Worm (Caenorhabditis elegans) whole organism, L2 larva: ENCODE data around the gene frm-10.
A peak's percentile ranks its signal among the peaks of the same experiment; 100 is the strongest.

Experiments
- C34F6.9 ChIP-seq: fragments of 150-350 bp; optimal IDR thresholded peaks from 2 replicates; lab custom pipeline; 2014; ENCODE audit warnings: missing biosample characterization, missing genetic modification characterization
- F13H6.1 ChIP-seq: sonication (generic microtip); optimal IDR thresholded peaks from 2 replicates; lab custom pipeline; 2016; ENCODE audit warnings: missing genetic modification characterization, missing compliant biosample characterization
- Y55F3AM.14 ChIP-seq: fragments of 200-800 bp; sonication (Bioruptor generic); optimal IDR thresholded peaks from 2 replicates; lab custom pipeline; 2018; ENCODE audit warnings: mild to moderate bottlenecking, missing genetic modification characterization, missing compliant biosample characterization
- alr-1 ChIP-seq: fragments of 150-350 bp; optimal IDR thresholded peaks from 2 replicates; lab custom pipeline; 2014; ENCODE audit warnings: missing biosample characterization, missing genetic modification characterization
- aly-2 ChIP-seq: fragments of 150-350 bp; optimal IDR thresholded peaks from 2 replicates; lab custom pipeline; 2014; ENCODE audit warnings: missing biosample characterization, missing genetic modification characterization
- ama-1 ChIP-seq: fragments of 150-350 bp; optimal IDR thresholded peaks from 2 replicates; lab custom pipeline; 2018; ENCODE audit warnings: inconsistent platforms
- blmp-1 ChIP-seq: sonication (generic microtip); optimal IDR thresholded peaks from 2 replicates; lab custom pipeline; 2017; ENCODE audit warnings: missing genetic modification characterization, mild to moderate bottlenecking, missing compliant biosample characterization, antibody characterized with exemption, moderate library complexity; ENCODE audit not compliant: insufficient read depth
- ceh-82 ChIP-seq: fragments of 150-350 bp; optimal IDR thresholded peaks from 2 replicates; lab custom pipeline; 2014; ENCODE audit warnings: missing biosample characterization, missing genetic modification characterization
- crh-2 ChIP-seq: sonication (generic microtip); optimal IDR thresholded peaks from 2 replicates; lab custom pipeline; 2017; ENCODE audit warnings: missing biosample characterization, missing genetic modification characterization
- dmd-4 ChIP-seq: sonication (generic microtip); optimal IDR thresholded peaks from 2 replicates; lab custom pipeline; 2017; ENCODE audit warnings: missing biosample characterization, missing genetic modification characterization
- egl-27 ChIP-seq: sonication (generic microtip); optimal IDR thresholded peaks from 3 replicates; lab custom pipeline; 2017; ENCODE audit warnings: missing biosample characterization, missing genetic modification reagents, missing genetic modification characterization
- elt-1 ChIP-seq: fragments of 150-350 bp; optimal IDR thresholded peaks from 2 replicates; lab custom pipeline; 2014; ENCODE audit warnings: missing biosample characterization, missing genetic modification characterization
- elt-3 ChIP-seq: sonication (generic microtip); optimal IDR thresholded peaks from 2 replicates; lab custom pipeline; 2017; ENCODE audit warnings: missing biosample characterization, missing genetic modification characterization
- gmeb-1 ChIP-seq: fragments of 150-350 bp; optimal IDR thresholded peaks from 2 replicates; lab custom pipeline; 2014; ENCODE audit warnings: missing biosample characterization, missing genetic modification characterization
- lin-11 ChIP-seq: fragments of 150-350 bp; sonication (generic microtip); optimal IDR thresholded peaks from 2 replicates; lab custom pipeline; 2014; ENCODE audit warnings: missing biosample characterization, missing genetic modification characterization, inconsistent platforms, mixed read lengths
- mab-5 ChIP-seq: fragments of 150-350 bp; optimal IDR thresholded peaks from 2 replicates; lab custom pipeline; 2014; ENCODE audit warnings: missing biosample characterization, missing genetic modification characterization
- mbf-1 ChIP-seq: sonication (generic microtip); optimal IDR thresholded peaks from 2 replicates; lab custom pipeline; 2017; ENCODE audit warnings: missing biosample characterization, missing genetic modification characterization
- nhr-10 ChIP-seq: sonication (generic microtip); optimal IDR thresholded peaks from 2 replicates; lab custom pipeline; 2017; ENCODE audit warnings: missing biosample characterization, missing genetic modification characterization
- nhr-11 ChIP-seq: fragments of 150-350 bp; optimal IDR thresholded peaks from 2 replicates; lab custom pipeline; 2014; ENCODE audit warnings: missing biosample characterization, missing genetic modification characterization
- nhr-12 ChIP-seq: fragments of 150-350 bp; optimal IDR thresholded peaks from 2 replicates; lab custom pipeline; 2014; ENCODE audit warnings: missing biosample characterization, missing genetic modification characterization
- nhr-21 ChIP-seq: fragments of 150-350 bp; optimal IDR thresholded peaks from 2 replicates; lab custom pipeline; 2014; ENCODE audit warnings: missing biosample characterization, missing genetic modification characterization
- nhr-23 ChIP-seq: fragments of 150-350 bp; optimal IDR thresholded peaks from 2 replicates; lab custom pipeline; 2014; ENCODE audit warnings: missing biosample characterization, missing genetic modification reagents, missing genetic modification characterization
- nhr-25 ChIP-seq: fragments of 150-350 bp; sonication (generic microtip); optimal IDR thresholded peaks from 3 replicates; lab custom pipeline; 2014; ENCODE audit warnings: missing biosample characterization, missing genetic modification characterization
- nhr-6 ChIP-seq: fragments of 150-350 bp; optimal IDR thresholded peaks from 2 replicates; lab custom pipeline; 2014; ENCODE audit warnings: missing biosample characterization, missing genetic modification characterization
- nhr-77 ChIP-seq: fragments of 150-350 bp; optimal IDR thresholded peaks from 2 replicates; lab custom pipeline; 2014; ENCODE audit warnings: missing biosample characterization, missing genetic modification characterization
- peb-1 ChIP-seq: fragments of 150-350 bp; optimal IDR thresholded peaks from 2 replicates; lab custom pipeline; 2014; ENCODE audit warnings: missing biosample characterization, missing genetic modification characterization
- sem-4 ChIP-seq: fragments of 150-350 bp; optimal IDR thresholded peaks from 2 replicates; lab custom pipeline; 2014; ENCODE audit warnings: missing biosample characterization, missing genetic modification reagents, missing genetic modification characterization
- skn-1 ChIP-seq: sonication (generic microtip); optimal IDR thresholded peaks from 2 replicates; lab custom pipeline; 2017; ENCODE audit warnings: missing biosample characterization, missing genetic modification characterization
- sma-9 ChIP-seq, 2 experiments: fragments of 150-350 bp in 1 of 2; sonication (generic microtip) in 1 of 2; optimal IDR thresholded peaks; 2 replicates each; lab custom pipeline; 2014 to 2016; ENCODE audit warnings: missing genetic modification characterization in 2 of 2, mild to moderate bottlenecking in 1 of 2, missing biosample characterization in 1 of 2, missing compliant biosample characterization in 1 of 2, missing genetic modification reagents in 1 of 2, moderate library complexity in 1 of 2
- snpc-4 ChIP-seq: fragments of 150-350 bp; optimal IDR thresholded peaks from 2 replicates; lab custom pipeline; 2014; ENCODE audit warnings: missing biosample characterization, missing genetic modification characterization
- unc-39 ChIP-seq: fragments of 150-350 bp; optimal IDR thresholded peaks from 2 replicates; lab custom pipeline; 2014; ENCODE audit warnings: missing biosample characterization, missing genetic modification characterization
- unc-55 ChIP-seq: fragments of 150-350 bp; sonication (generic microtip); optimal IDR thresholded peaks from 3 replicates; lab custom pipeline; 2014; ENCODE audit warnings: missing biosample characterization, missing genetic modification reagents, missing genetic modification characterization
- ztf-1 ChIP-seq: fragments of 200-800 bp; sonication (Bioruptor generic); conservative IDR thresholded peaks from 2 replicates; pipeline ENCODE4 v1.3.6; 2022; ENCODE audit warnings: missing genetic modification characterization, missing compliant biosample characterization
- ztf-11 ChIP-seq: sonication (generic microtip); optimal IDR thresholded peaks from 2 replicates; lab custom pipeline; 2017; ENCODE audit warnings: missing biosample characterization, missing genetic modification characterization

The frm-10 gene

ce11 chrV:13427378-13427777, 35.6 kb upstream of the frm-10 start:
- TF ChIP-seq C34F6.9 (tag; lab: Kevin White, UChicago), result no peak
- TF ChIP-seq ztf-1 (GFP tag; lab: Robert Waterston, UW), result no peak
- TF ChIP-seq snpc-4 (tag; lab: Kevin White, UChicago), result no peak
- no peak for TF ChIP-seq ztf-11
- TF ChIP-seq nhr-6 (tag; lab: Kevin White, UChicago), result no peak
- TF ChIP-seq Y55F3AM.14, result no peak
- TF ChIP-seq skn-1 (tag; lab: Kevin White, UChicago), result no peak
- no peak for TF ChIP-seq dmd-4
- no peak for TF ChIP-seq sma-9 (GFP tag; optimal IDR thresholded peaks at IDR 0.05; lab: Kevin White, UChicago)
- TF ChIP-seq sma-9 (tag; optimal IDR thresholded peaks at IDR 0.05; lab: Kevin White, UChicago), result no peak
- no peak for TF ChIP-seq sem-4 (tag; lab: Kevin White, UChicago)
- TF ChIP-seq, all 48 proteins: peak for 0

- TF ChIP-seq skn-1 (tag; lab: Kevin White, UChicago), result no peak
- TF ChIP-seq snpc-4 (tag; lab: Kevin White, UChicago), result no peak
- TF ChIP-seq mbf-1 (tag; lab: Kevin White, UChicago), result no peak
- TF ChIP-seq C34F6.9 (tag; lab: Kevin White, UChicago), result no peak
- TF ChIP-seq nhr-10 (tag; lab: Kevin White, UChicago), result no peak
- no peak for TF ChIP-seq nhr-21 (tag; lab: Kevin White, UChicago)
These were observed 34.3 kb upstream of the frm-10 start, which contains the start of gene srd-19 for ce11 chrV:13428660-13429059. TSS of gene srd-19 (minus strand) at chrV:13428760.

- TF ChIP-seq mab-5 (tag; lab: Kevin White, UChicago), result no peak
- no peak for TF ChIP-seq ztf-11
- TF ChIP-seq ama-1 (lab: Kevin White, UChicago), result no peak
- no peak for TF ChIP-seq nhr-77
- no peak for TF ChIP-seq nhr-25 (tag; lab: Kevin White, UChicago)
- no peak for TF ChIP-seq nhr-10 (tag; lab: Kevin White, UChicago)
- no peak for TF ChIP-seq ceh-82
- TF ChIP-seq unc-55 (GFP tag; lab: Kevin White, UChicago), result no peak
- no peak for TF ChIP-seq elt-1
- no peak for TF ChIP-seq aly-2
- no peak for TF ChIP-seq gmeb-1 (tag; lab: Kevin White, UChicago)
- no peak for TF ChIP-seq blmp-1 (tag; lab: Kevin White, UChicago)
- TF ChIP-seq nhr-12 (tag; lab: Kevin White, UChicago), result no peak
These were observed 30.6 kb upstream of the frm-10 start, which contains the start of gene srd-17 for ce11 chrV:13432364-13432763. TSS of gene srd-17 (minus strand) at chrV:13432714.

ce11 chrV:13437473-13438074, 25.4 kb upstream of the frm-10 start, which contains the start of gene mes-4:
TSS of gene mes-4 (minus strand) at chrV:13437545.
- peak; percentile 49 for TF ChIP-seq gmeb-1 (tag; lab: Kevin White, UChicago)
- TF ChIP-seq nhr-6 (tag; lab: Kevin White, UChicago), result no peak
- no peak for TF ChIP-seq sma-9 (GFP tag; optimal IDR thresholded peaks at IDR 0.05; lab: Kevin White, UChicago)
- TF ChIP-seq sma-9 (tag; optimal IDR thresholded peaks at IDR 0.05; lab: Kevin White, UChicago), result no peak
- TF ChIP-seq unc-39, result no peak
- TF ChIP-seq alr-1 (tag; lab: Kevin White, UChicago), result no peak
- no peak for TF ChIP-seq nhr-11 (tag; lab: Kevin White, UChicago)
- TF ChIP-seq crh-2, result no peak
- no peak for TF ChIP-seq peb-1
- no peak for TF ChIP-seq Y55F3AM.14

- TF ChIP-seq egl-27 (tag; lab: Kevin White, UChicago) (no peak), ztf-1 (GFP tag; lab: Robert Waterston, UW) (no peak), sem-4 (tag; lab: Kevin White, UChicago) (no peak), elt-3 (tag; lab: Kevin White, UChicago) (no peak), skn-1 (tag; lab: Kevin White, UChicago) (no peak), ztf-11 (no peak), nhr-23 (tag; lab: Kevin White, UChicago) (no peak), ceh-82 (no peak), F13H6.1 (tag; lab: Kevin White, UChicago) (no peak), peb-1 (no peak), Y55F3AM.14 (no peak), nhr-6 (tag; lab: Kevin White, UChicago) (no peak), blmp-1 (tag; lab: Kevin White, UChicago) (no peak), unc-39 (no peak), lin-11 (tag; lab: Kevin White, UChicago) (no peak), crh-2 (no peak)
- TF ChIP-seq, all 48 proteins: peak for 0
These were observed 21.3 kb upstream of the frm-10 start, which contains the start of gene col-162 for ce11 chrV:13441661-13442060. TSS of gene col-162 (plus strand) at chrV:13441961.
